Fruit fly (Drosophila melanogaster) Kc167 (cell line): Measurements from ENCODE around the gene pins.

Experiments
- Myc ChIP-seq: fragments of >200 bp; optimal IDR thresholded peaks from 2 replicates; lab custom pipeline; 2017; ENCODE audit warnings: missing external identifiers
- insv ChIP-seq: fragments of >200 bp; optimal IDR thresholded peaks from 3 replicates; lab custom pipeline; 2018; ENCODE audit warnings: missing external identifiers
- ttk ChIP-seq: sonication (Bioruptor generic); optimal IDR thresholded peaks from 2 replicates; lab custom pipeline; 2017; ENCODE audit warnings: missing external identifiers

DNA sequence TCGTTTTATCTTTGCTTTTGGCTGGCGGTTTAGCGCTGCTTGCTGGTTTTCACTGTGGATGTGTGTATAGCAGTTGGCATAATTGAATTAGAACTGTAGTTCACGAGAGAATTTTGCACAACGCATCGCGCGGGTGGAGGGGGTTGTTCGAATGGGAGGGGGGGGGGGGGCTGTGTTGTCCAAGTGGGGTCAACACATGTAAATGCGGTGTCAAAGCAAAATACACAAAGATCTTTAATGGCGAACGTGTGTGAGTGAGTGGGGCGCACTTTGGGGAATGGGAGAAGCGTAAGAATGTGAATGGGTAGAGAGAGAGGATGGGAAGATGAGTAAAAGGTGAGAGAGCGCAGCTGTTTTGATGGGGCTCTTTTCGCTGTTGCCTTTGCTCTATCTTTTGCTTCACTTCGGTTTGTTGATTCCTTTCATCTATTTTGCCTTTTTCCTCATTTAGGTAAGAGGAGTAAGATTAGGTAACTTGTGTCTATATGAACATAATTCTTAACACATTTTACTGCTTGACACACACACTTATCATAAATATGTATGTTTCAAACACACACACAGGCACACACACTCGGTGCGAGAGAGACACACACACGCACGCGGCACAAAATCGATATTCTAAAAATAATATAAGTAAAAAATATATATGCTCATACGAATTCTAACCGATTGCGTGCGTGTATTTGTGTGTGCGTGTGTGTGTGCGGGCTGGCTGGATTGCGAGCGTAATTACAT, 2.2 kb upstream of the pins start:
- TF ChIP-seq insv (lab: Kevin White, UChicago) (no peak), ttk (lab: Kevin White, UChicago) (no peak), Myc (no peak)
